Fruit fly (Drosophila melanogaster) S2 (cell line): ENCODE measurements around the gene CG34124.

Experiments used
- CG8478 ChIP-seq: fragments of >200 bp; optimal IDR thresholded peaks from 2 replicates; lab custom pipeline; 2018
- CTCF ChIP-seq, 2 experiments: fragments of >200 bp; optimal IDR thresholded peaks; 2 replicates each; lab custom pipeline; 2018

DNA sequence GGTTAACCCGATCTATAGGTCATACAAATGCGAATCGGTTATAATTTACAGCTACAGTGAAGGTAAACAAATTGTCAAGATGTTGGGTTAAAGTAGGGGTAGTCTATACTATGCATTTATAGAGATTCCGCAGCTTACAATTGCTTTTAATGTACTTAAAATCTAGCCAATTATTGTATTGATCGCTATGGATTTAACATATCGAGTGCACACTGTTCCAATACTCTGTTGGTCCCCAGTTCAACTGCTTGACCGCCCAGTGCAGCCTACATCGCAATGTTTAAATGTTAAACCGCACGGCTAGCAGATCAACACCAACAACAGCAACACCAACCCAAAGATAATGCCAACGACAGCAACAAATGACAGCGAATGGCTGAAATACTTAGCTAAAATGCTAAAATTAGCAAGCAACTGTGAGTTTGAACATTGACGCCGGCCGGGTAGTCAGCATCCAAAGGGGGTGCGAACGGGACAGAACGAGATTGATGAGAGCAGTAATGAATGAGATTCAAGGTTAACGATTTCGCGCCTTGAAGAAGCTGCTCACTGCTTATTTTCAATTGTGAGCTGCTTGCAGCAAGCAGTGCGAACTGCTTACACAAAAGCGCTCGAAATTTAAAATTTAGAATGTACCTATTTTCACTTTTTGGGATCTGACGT is 42.8 kb downstream of the CG34124 start:
- TF ChIP-seq CG8478 (no peak), CTCF (optimal IDR thresholded peaks at IDR 0.05; lab: Kevin White, UChicago) (peak; percentile 31 to 47)
